Worm (Caenorhabditis elegans) whole organism, L2 larva: Measurements from ENCODE around the gene F08G12.3.

Source experiments
- ama-1 ChIP-seq: fragments of 150-350 bp; optimal IDR thresholded peaks from 2 replicates; lab custom pipeline; 2018; ENCODE audit warnings: inconsistent platforms
- blmp-1 ChIP-seq: sonication (generic microtip); optimal IDR thresholded peaks from 2 replicates; lab custom pipeline; 2017; ENCODE audit warnings: missing genetic modification characterization, mild to moderate bottlenecking, missing compliant biosample characterization, antibody characterized with exemption, moderate library complexity; ENCODE audit not compliant: insufficient read depth
- lin-11 ChIP-seq: fragments of 150-350 bp; sonication (generic microtip); optimal IDR thresholded peaks from 2 replicates; lab custom pipeline; 2014; ENCODE audit warnings: missing biosample characterization, missing genetic modification characterization, inconsistent platforms, mixed read lengths
- lin-13 ChIP-seq: fragments of 150-350 bp; optimal IDR thresholded peaks from 2 replicates; lab custom pipeline; 2014; ENCODE audit warnings: missing biosample characterization, missing genetic modification reagents, missing genetic modification characterization
- nhr-11 ChIP-seq: fragments of 150-350 bp; optimal IDR thresholded peaks from 2 replicates; lab custom pipeline; 2014; ENCODE audit warnings: missing biosample characterization, missing genetic modification characterization
- peb-1 ChIP-seq: fragments of 150-350 bp; optimal IDR thresholded peaks from 2 replicates; lab custom pipeline; 2014; ENCODE audit warnings: missing biosample characterization, missing genetic modification characterization
- snpc-4 ChIP-seq: fragments of 150-350 bp; optimal IDR thresholded peaks from 2 replicates; lab custom pipeline; 2014; ENCODE audit warnings: missing biosample characterization, missing genetic modification characterization
- zag-1 ChIP-seq: fragments of 150-350 bp; optimal IDR thresholded peaks from 2 replicates; lab custom pipeline; 2014; ENCODE audit warnings: missing biosample characterization, missing genetic modification characterization
- ztf-4 ChIP-seq: fragments of 150-350 bp; optimal IDR thresholded peaks from 2 replicates; lab custom pipeline; 2014; ENCODE audit warnings: missing biosample characterization, missing genetic modification characterization

DNA sequence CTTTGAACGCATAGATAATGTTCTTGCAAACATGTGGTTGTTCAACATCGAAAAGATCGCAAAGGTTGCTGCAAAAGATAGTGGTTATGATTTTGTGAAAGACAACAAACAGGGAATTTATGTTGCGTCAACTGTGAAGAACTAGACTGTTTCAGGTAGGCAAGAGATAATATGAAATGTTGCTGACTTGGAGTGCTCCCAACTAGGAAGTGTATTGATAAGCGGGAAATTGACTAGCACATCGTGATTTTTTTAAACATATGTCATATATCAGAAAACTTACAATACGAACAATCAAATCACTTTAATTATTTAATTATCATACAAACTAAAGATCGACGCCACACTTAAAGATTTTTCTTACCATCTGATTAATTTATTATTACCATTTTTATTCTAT is 23.2 kb downstream of the F08G12.3 start:
- TF ChIP-seq lin-11 (tag; lab: Kevin White, UChicago): no peak
- no peak for TF ChIP-seq peb-1
- no peak for TF ChIP-seq lin-13 (GFP tag; lab: Kevin White, UChicago)
- no peak for TF ChIP-seq ztf-4 (tag; lab: Kevin White, UChicago)
- no peak for TF ChIP-seq ama-1 (lab: Kevin White, UChicago)
- no peak for TF ChIP-seq snpc-4
- TF ChIP-seq blmp-1 (tag; lab: Kevin White, UChicago): no peak
- no peak for TF ChIP-seq nhr-11 (tag; lab: Kevin White, UChicago)
- TF ChIP-seq zag-1 (tag; lab: Kevin White, UChicago): no peak
